Worm (Caenorhabditis elegans) whole organism, L4/young adult: Measurements from ENCODE around the gene lec-8.

Experiments used
- W03F9.2 ChIP-seq: fragments of 150-350 bp; optimal IDR thresholded peaks from 2 replicates; lab custom pipeline; 2014; ENCODE audit warnings: missing biosample characterization, missing genetic modification characterization
- dao-5 ChIP-seq: sonication (generic microtip); optimal IDR thresholded peaks from 2 replicates; lab custom pipeline; 2016; ENCODE audit warnings: missing genotype, missing genetic modification characterization, moderate library complexity, missing compliant biosample characterization
- him-1 ChIP-seq: sonication (generic microtip); optimal IDR thresholded peaks from 2 replicates; lab custom pipeline; 2016; ENCODE audit warnings: missing genotype, missing genetic modification reagents, missing genetic modification characterization, missing compliant biosample characterization

lec-8 gene

DNA sequence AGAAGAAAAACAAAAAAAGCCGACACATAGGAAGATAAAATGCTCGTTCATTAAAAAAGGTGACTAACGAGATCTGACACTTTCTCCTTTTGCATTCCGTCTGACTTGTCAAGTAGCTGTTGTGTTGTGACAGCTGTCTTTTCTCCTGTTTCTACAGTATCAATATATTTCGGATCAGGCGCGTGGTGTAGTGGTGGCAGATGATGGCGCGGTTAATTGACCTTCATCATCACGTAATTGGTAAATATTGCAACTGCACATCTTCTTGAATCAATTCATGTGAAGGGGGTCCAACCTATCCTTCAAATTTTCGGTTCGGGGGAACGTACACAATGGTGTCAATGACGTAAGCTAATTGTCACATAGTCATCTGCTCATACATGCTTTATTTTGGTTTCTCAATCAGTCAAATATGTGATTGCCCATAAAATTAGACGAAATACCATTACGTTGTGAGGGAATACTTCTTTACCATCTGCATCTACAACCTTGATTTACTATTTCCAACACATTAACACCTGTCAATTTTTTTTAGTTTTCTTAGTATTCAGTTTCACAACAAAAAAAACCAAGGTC lies 2.1 kb upstream of the lec-8 start:
- no peak for TF ChIP-seq dao-5 (tag; lab: Kevin White, UChicago)
- no peak for TF ChIP-seq W03F9.2
- TF ChIP-seq him-1 (tag; lab: Kevin White, UChicago) = no peak

- TF ChIP-seq him-1 (tag; lab: Kevin White, UChicago) = no peak
- no peak for TF ChIP-seq dao-5 (tag; lab: Kevin White, UChicago)
- TF ChIP-seq W03F9.2 = no peak
These were observed 1.5 kb downstream of the lec-8 start, which contains the start of gene lec-7 for ce11 chrX:9851745-9852330. lec-7 (plus strand) TSS chrX:9852041.

DNA sequence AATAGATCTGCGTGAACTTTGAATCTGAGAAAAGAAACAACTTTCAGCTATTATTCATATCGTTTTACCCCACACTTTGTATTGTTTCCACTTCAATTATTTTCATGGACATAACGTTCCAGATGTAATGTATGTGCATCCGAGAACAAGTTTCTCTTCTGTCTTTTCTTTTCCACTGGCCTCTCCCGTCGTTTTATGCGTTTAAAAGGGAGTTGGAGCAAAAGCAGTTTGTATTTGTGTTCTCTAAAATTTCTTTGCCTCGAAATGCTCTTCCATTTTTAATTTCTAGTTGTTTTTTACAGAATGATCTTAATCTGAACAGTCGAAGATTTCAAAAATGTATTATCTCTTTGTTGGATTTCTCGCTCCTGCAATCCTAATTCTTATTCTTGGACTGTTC lies 6.2 kb downstream of the lec-8 start, which contains the start of gene R07B1.11:
TSS of gene R07B1.11 (plus strand) at position 301 of the 400 bp plus-strand sequence.
- TF ChIP-seq W03F9.2 (no peak), dao-5 (tag; lab: Kevin White, UChicago) (no peak), him-1 (tag; lab: Kevin White, UChicago) (no peak)

- no peak for TF ChIP-seq dao-5 (tag; lab: Kevin White, UChicago)
- TF ChIP-seq him-1 (tag; lab: Kevin White, UChicago) = no peak
- no peak for TF ChIP-seq W03F9.2
These were observed 7.7 kb downstream of the lec-8 start, which contains the start of gene scav-5 for ce11 chrX:9858069-9858468. scav-5 (plus strand) TSS chrX:9858365.

DNA sequence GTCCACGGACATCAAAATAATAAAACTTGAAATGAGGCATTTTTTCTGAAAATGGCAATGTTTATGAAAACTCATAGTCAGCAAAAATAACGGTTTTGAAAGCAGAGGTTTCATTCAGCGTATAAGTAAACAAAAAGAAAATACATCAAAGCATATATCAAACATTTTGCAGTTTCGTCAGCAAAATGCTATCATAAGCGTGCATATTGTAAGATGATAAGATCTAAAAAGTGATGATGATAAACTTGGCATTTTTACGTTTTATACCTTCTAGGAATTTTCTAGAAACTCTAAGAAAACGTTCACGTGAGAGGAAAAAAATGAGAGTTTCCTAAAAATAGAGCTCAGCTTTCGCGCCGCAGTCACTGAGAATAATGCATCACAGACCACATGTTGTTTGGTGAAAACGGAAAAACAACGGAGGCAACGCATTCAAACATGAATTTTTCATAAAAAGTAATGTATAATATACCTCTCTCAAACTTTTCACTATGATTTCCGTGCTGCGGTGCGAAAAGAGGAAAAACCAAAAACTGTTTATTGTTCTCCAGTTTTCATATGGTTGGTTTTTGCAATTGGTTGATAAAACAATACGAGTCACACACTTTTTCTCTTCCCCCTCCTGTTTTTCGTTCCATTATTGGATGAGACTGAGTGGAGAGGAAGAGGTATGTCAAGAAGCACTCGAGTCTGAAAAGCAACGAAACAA lies 12.7 kb downstream of the lec-8 start, which contains the start of the genes gst-36 and R07B1.5:
TSS of gene gst-36 (minus strand) at position 45 of the 709 bp plus-strand sequence.
TSS of gene R07B1.5 (plus strand) at position 665 of the 709 bp plus-strand sequence.
- TF ChIP-seq him-1 (tag; lab: Kevin White, UChicago) (no peak), W03F9.2 (no peak), dao-5 (tag; lab: Kevin White, UChicago) (no peak)

DNA sequence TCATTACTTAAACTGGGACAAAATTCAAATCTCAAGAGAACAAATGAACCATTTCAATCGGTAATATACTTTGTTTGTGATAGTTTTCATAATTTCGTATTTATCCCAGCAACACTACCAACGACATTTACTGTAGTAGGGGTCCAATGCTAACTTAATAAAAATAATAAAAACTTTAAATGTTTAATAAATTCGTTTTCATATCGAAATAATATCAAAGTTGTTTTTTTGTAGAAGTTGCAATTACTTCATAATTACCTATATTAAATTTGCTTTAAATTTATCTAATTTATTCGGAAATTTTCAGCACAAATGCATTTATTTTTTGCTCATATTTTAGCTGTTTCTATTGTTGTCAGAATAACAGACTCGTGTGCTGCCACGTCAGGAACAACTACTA lies 16.0 kb downstream of the lec-8 start, which contains the start of gene R07B1.6:
TSS of gene R07B1.6 (plus strand) at position 301 of the 400 bp plus-strand sequence.
- TF ChIP-seq dao-5 (tag; lab: Kevin White, UChicago) (no peak), him-1 (tag; lab: Kevin White, UChicago) (no peak)

DNA sequence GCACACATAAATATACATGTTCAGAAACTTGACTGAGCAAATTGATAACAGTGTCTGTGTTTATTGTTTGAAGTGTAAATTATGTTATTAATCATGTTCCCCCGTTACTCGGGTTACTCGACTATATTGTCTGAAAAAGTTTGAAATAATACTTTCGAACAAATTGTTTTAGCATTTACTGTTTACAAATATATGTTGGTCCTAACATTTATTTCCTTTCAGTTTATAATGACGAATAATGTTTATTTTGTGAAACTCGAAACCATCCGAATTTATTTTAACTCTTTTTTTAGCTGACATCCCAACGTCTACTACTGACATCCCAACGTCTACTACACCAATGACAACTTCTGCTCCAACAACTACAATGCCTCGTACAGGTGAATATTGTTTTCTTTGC lies 18.4 kb downstream of the lec-8 start, which contains the start of gene R07B1.7:
TSS of gene R07B1.7 (plus strand) at position 301 of the 400 bp plus-strand sequence.
- TF ChIP-seq him-1 (tag; lab: Kevin White, UChicago) (no peak), dao-5 (tag; lab: Kevin White, UChicago) (no peak), W03F9.2 (no peak)

ce11 chrX:9869522-9869921 lies 19.2 kb downstream of the lec-8 start, which contains the start of gene R07B1.13:
R07B1.13 (plus strand) TSS chrX:9869822.
- TF ChIP-seq him-1 (tag; lab: Kevin White, UChicago) = no peak
- no peak for TF ChIP-seq dao-5 (tag; lab: Kevin White, UChicago)
- no peak for TF ChIP-seq W03F9.2

- TF ChIP-seq dao-5 (tag; lab: Kevin White, UChicago) (no peak), W03F9.2 (no peak), him-1 (tag; lab: Kevin White, UChicago) (no peak)
These were observed 22.2 kb downstream of the lec-8 start, which contains the start of gene R07B1.8 for ce11 chrX:9872554-9872953. R07B1.8 (minus strand) TSS chrX:9872654.

ce11 chrX:9877117-9877516 lies 26.7 kb downstream of the lec-8 start, which contains the start of gene R07B1.9:
R07B1.9 (plus strand) TSS chrX:9877417.
- TF ChIP-seq him-1 (tag; lab: Kevin White, UChicago) = no peak
- TF ChIP-seq dao-5 (tag; lab: Kevin White, UChicago) = no peak
- no peak for TF ChIP-seq W03F9.2

DNA sequence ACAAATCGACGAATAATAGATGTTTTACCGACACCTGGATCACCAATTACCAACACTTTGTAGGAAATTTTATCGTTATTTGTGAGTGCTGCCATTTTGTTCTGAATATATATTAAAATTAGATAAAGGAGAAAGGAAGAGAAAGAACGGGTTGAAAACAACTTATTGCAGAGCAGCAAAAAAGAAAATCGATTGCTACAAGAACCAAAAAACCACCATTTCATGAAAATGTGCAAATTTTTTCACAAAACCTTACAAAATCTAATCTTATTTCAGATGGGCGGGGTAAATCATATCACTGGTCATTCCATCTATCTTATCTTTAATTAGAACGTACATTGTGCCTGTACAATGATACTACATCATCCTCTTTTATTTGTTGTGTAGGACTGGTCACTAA lies 31.7 kb downstream of the lec-8 start, which contains the start of gene glo-1:
TSS of gene glo-1 (minus strand) at position 101 of the 400 bp plus-strand sequence.
- TF ChIP-seq him-1 (tag; lab: Kevin White, UChicago) (no peak), W03F9.2 (no peak), dao-5 (tag; lab: Kevin White, UChicago) (no peak)

DNA sequence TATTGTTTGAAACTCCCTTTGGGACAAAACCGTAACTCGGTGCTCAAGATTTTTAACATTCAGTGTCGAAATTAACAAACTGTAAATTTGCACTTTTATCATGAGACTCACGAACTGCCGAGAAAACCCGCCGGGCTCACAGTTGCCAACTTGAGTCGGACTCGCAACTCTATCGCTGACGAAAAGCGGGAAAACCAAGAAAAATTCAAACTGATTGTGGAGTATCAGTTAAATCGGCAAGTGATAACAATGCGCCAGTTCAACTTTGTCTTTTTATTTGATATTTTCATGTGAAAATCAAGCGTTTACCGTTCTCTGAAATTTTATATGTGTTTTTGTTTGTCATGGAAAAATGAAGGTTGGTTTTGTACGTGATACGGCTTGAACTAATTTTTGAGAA lies 32.2 kb downstream of the lec-8 start:
- TF ChIP-seq W03F9.2 (no peak), dao-5 (tag; lab: Kevin White, UChicago) (no peak), him-1 (tag; lab: Kevin White, UChicago) (no peak)

DNA sequence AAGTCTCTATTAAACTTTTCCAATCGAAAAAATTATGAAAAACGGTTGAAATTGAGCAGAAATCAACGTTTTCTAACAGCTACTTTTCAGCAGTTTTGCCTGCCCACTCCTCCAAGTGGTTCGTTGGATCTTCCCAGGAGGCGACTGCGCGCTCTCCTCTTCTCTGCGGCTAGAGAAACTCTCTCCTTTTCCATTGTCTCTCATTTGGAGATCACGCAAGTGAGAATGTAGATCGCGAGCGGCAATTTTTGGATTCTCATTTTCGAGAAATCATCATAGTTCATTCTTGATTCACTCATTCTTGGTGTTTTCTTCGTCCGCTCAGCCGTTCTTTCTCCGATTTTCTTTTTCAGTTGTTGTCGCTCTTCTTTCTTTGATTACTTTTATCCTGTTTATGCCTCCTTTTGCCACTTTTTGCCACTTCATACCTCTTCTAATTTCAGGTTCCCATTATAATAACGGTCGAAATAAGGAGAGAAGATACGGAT lies 33.5 kb downstream of the lec-8 start, which contains the start of gene mrp-4:
TSS of gene mrp-4 (plus strand) at position 438 of the 488 bp plus-strand sequence.
- no peak for TF ChIP-seq him-1 (tag; lab: Kevin White, UChicago)
- TF ChIP-seq W03F9.2 = no peak
- TF ChIP-seq dao-5 (tag; lab: Kevin White, UChicago) = no peak
